Fruit fly (Drosophila melanogaster) whole organism, prepupa: ENCODE data around the gene CG33664.
A peak's percentile ranks its signal among the peaks of the same experiment; 100 is the strongest.

Experiments used
- Blimp-1 ChIP-seq: fragments of 200-800 bp; sonication (Bioruptor generic); optimal IDR thresholded peaks from 3 replicates; lab custom pipeline; 2017; ENCODE audit warnings: missing biosample characterization, missing genetic modification characterization, mild to moderate bottlenecking, moderate library complexity, missing genetic modification reagents
- CG10631 ChIP-seq: fragments of 200-800 bp; sonication (Bioruptor generic); optimal IDR thresholded peaks from 2 replicates; lab custom pipeline; 2016; ENCODE audit warnings: missing biosample characterization, missing genetic modification characterization
- CG10669 ChIP-seq: fragments of 200-800 bp; sonication (Bioruptor generic); optimal IDR thresholded peaks from 3 replicates; lab custom pipeline; 2018; ENCODE audit warnings: missing biosample characterization, mild to moderate bottlenecking, missing genetic modification characterization, moderate library complexity
- CG11294 ChIP-seq: fragments of 200-800 bp; sonication (Bioruptor generic); IDR thresholded peaks from 2 replicates; pipeline ENCODE4 v1.3.6; 2022; ENCODE audit warnings: missing biosample characterization, missing genetic modification characterization
- CG11762 ChIP-seq: fragments of 200-800 bp; sonication (Bioruptor generic); optimal IDR thresholded peaks from 3 replicates; lab custom pipeline; 2016; ENCODE audit warnings: missing biosample characterization, missing genetic modification characterization; ENCODE audit not compliant: insufficient read depth
- CG15336 ChIP-seq: fragments of 200-800 bp; sonication (Bioruptor generic); IDR thresholded peaks from 2 replicates; pipeline ENCODE4 v1.3.6; 2022; ENCODE audit warnings: missing biosample characterization, missing genetic modification characterization
- CG1621 ChIP-seq: fragments of 200-800 bp; sonication (Bioruptor generic); optimal IDR thresholded peaks from 3 replicates; lab custom pipeline; 2018; ENCODE audit warnings: missing biosample characterization, mild to moderate bottlenecking, missing genetic modification characterization
- CG16779 ChIP-seq: fragments of 200-800 bp; sonication (Bioruptor generic); optimal IDR thresholded peaks from 3 replicates; lab custom pipeline; 2017; ENCODE audit warnings: missing biosample characterization, mild to moderate bottlenecking, missing genetic modification characterization
- CG3032 ChIP-seq: fragments of 200-800 bp; optimal IDR thresholded peaks from 2 replicates; lab custom pipeline; 2019; ENCODE audit warnings: missing biosample characterization, mild to moderate bottlenecking, missing genetic modification characterization, moderate library complexity
- CG32006 ChIP-seq: fragments of 200-800 bp; sonication (Bioruptor generic); optimal IDR thresholded peaks from 3 replicates; lab custom pipeline; 2017; ENCODE audit warnings: missing biosample characterization, mild to moderate bottlenecking, missing genetic modification characterization
- CG34406 ChIP-seq: fragments of 200-800 bp; sonication (Bioruptor generic); optimal IDR thresholded peaks from 3 replicates; lab custom pipeline; 2016; ENCODE audit warnings: missing biosample characterization, missing genetic modification characterization
- CG3919 ChIP-seq: fragments of 200-800 bp; sonication (Bioruptor generic); optimal IDR thresholded peaks from 3 replicates; lab custom pipeline; 2016; ENCODE audit warnings: missing biosample characterization, missing genetic modification characterization
- CG4318 ChIP-seq: fragments of 200-800 bp; sonication (Bioruptor generic); optimal IDR thresholded peaks from 3 replicates; lab custom pipeline; 2017; ENCODE audit warnings: missing biosample characterization, mild to moderate bottlenecking, missing genetic modification characterization
- CG6163 ChIP-seq: fragments of 200-800 bp; sonication (Bioruptor generic); IDR thresholded peaks from 3 replicates; pipeline ENCODE4 v1.3.6; 2022; ENCODE audit warnings: missing biosample characterization, missing genetic modification characterization
- CG6792 ChIP-seq: fragments of 200-800 bp; sonication (Bioruptor generic); optimal IDR thresholded peaks from 3 replicates; lab custom pipeline; 2016; ENCODE audit warnings: missing biosample characterization, missing genetic modification characterization
- CG6808 ChIP-seq: fragments of 200-800 bp; sonication (Bioruptor generic); optimal IDR thresholded peaks from 3 replicates; lab custom pipeline; 2017; ENCODE audit warnings: missing biosample characterization, missing genetic modification characterization, mild to moderate bottlenecking, moderate library complexity, missing genetic modification reagents
- CG6854 ChIP-seq: fragments of 200-800 bp; sonication (Bioruptor generic); optimal IDR thresholded peaks from 2 replicates; lab custom pipeline; 2017; ENCODE audit warnings: missing biosample characterization, mild to moderate bottlenecking, missing genetic modification characterization
- CG7368 ChIP-seq: fragments of 200-800 bp; sonication (Bioruptor generic); optimal IDR thresholded peaks from 3 replicates; lab custom pipeline; 2016; ENCODE audit warnings: missing biosample characterization, missing genetic modification characterization
- CG8119 ChIP-seq: fragments of 200-800 bp; sonication (Bioruptor generic); IDR thresholded peaks from 3 replicates; pipeline ENCODE4 v1.3.6; 2022; ENCODE audit warnings: missing biosample characterization, missing genetic modification characterization
- CG8319 ChIP-seq: fragments of 200-800 bp; sonication (Bioruptor generic); optimal IDR thresholded peaks from 3 replicates; lab custom pipeline; 2016; ENCODE audit warnings: missing biosample characterization, missing genetic modification characterization
- CG8632 ChIP-seq: fragments of 200-800 bp; sonication (Bioruptor generic); optimal IDR thresholded peaks from 3 replicates; lab custom pipeline; 2016; ENCODE audit warnings: missing biosample characterization, missing genetic modification characterization
- CG9139 ChIP-seq: fragments of 200-800 bp; sonication (Bioruptor generic); optimal IDR thresholded peaks from 3 replicates; lab custom pipeline; 2017; ENCODE audit warnings: missing biosample characterization, mild to moderate bottlenecking, missing genetic modification characterization
- Eip75B ChIP-seq: fragments of 200-800 bp; sonication (Bioruptor generic); optimal IDR thresholded peaks from 3 replicates; lab custom pipeline; 2016; ENCODE audit warnings: missing biosample characterization, missing genetic modification characterization
- Eip78C ChIP-seq: fragments of 200-800 bp; sonication (Bioruptor generic); peaks from one replicate; lab custom pipeline; 2016; ENCODE audit warnings: missing biosample characterization, missing genetic modification characterization
- Eip93F ChIP-seq: fragments of 200-800 bp; sonication (Bioruptor generic); optimal IDR thresholded peaks from 2 replicates; lab custom pipeline; 2016; ENCODE audit warnings: missing biosample characterization, mild to moderate bottlenecking, missing genetic modification characterization
- Ets96B ChIP-seq: fragments of 200-800 bp; optimal IDR thresholded peaks from 2 replicates; lab custom pipeline; 2019; ENCODE audit warnings: missing biosample characterization, mild to moderate bottlenecking, missing genetic modification characterization, moderate library complexity
- Gug ChIP-seq: fragments of 200-800 bp; sonication (Bioruptor generic); IDR thresholded peaks from 2 replicates; pipeline ENCODE4 v1.3.6; 2022; ENCODE audit warnings: missing biosample characterization, missing genetic modification characterization
- Hr39 ChIP-seq: fragments of 200-800 bp; sonication (Bioruptor generic); optimal IDR thresholded peaks from 2 replicates; lab custom pipeline; 2016; ENCODE audit warnings: missing biosample characterization, missing genetic modification characterization
- Hr4 ChIP-seq: fragments of 200-800 bp; sonication (Bioruptor generic); optimal IDR thresholded peaks from 3 replicates; lab custom pipeline; 2016; ENCODE audit warnings: missing biosample characterization, missing genetic modification characterization
- Lpt ChIP-seq: fragments of 200-800 bp; sonication (Bioruptor generic); optimal IDR thresholded peaks from 3 replicates; lab custom pipeline; 2016; ENCODE audit warnings: missing biosample characterization, missing genetic modification characterization
- Met ChIP-seq: fragments of 200-800 bp; sonication (Bioruptor generic); optimal IDR thresholded peaks from 3 replicates; lab custom pipeline; 2016; ENCODE audit warnings: missing biosample characterization, missing genetic modification characterization
- OdsH ChIP-seq: fragments of 200-800 bp; sonication (Bioruptor generic); optimal IDR thresholded peaks from 3 replicates; lab custom pipeline; 2016; ENCODE audit warnings: missing biosample characterization, missing genetic modification characterization
- Sox102F ChIP-seq: fragments of 200-800 bp; sonication (Bioruptor generic); optimal IDR thresholded peaks from 2 replicates; lab custom pipeline; 2016; ENCODE audit warnings: missing biosample characterization, mild to moderate bottlenecking, missing genetic modification characterization
- Sox14 ChIP-seq: fragments of 200-800 bp; sonication (Bioruptor generic); optimal IDR thresholded peaks from 3 replicates; lab custom pipeline; 2016; ENCODE audit warnings: missing biosample characterization, missing genetic modification characterization
- achi ChIP-seq: fragments of 200-800 bp; sonication (Bioruptor generic); optimal IDR thresholded peaks from 3 replicates; lab custom pipeline; 2016; ENCODE audit warnings: missing biosample characterization, missing genetic modification characterization
- acj6 ChIP-seq: fragments of 200-800 bp; sonication (Bioruptor generic); optimal IDR thresholded peaks from 3 replicates; lab custom pipeline; 2016; ENCODE audit warnings: missing biosample characterization, missing genetic modification characterization
- cyc ChIP-seq: fragments of 200-800 bp; sonication (Bioruptor generic); optimal IDR thresholded peaks from 3 replicates; lab custom pipeline; 2016; ENCODE audit warnings: missing biosample characterization, missing genetic modification characterization
- dac ChIP-seq: fragments of 200-800 bp; sonication (Bioruptor generic); optimal IDR thresholded peaks from 2 replicates; lab custom pipeline; 2017; ENCODE audit warnings: missing biosample characterization, mild to moderate bottlenecking, missing genetic modification characterization
- dsx ChIP-seq: fragments of 200-800 bp; optimal IDR thresholded peaks from 3 replicates; lab custom pipeline; 2019; ENCODE audit warnings: missing biosample characterization, mild to moderate bottlenecking, missing genetic modification characterization, moderate library complexity; ENCODE audit not compliant: poor library complexity, severe bottlenecking
- eg ChIP-seq: fragments of 200-800 bp; sonication (Bioruptor generic); IDR thresholded peaks from 3 replicates; pipeline ENCODE4 v1.3.6; 2022; ENCODE audit warnings: missing biosample characterization, missing genetic modification characterization
- esn ChIP-seq: fragments of 200-800 bp; sonication (Bioruptor generic); optimal IDR thresholded peaks from 2 replicates; lab custom pipeline; 2016; ENCODE audit warnings: missing biosample characterization, mild to moderate bottlenecking, missing genetic modification characterization, moderate library complexity
- fd59A ChIP-seq: fragments of 200-800 bp; sonication (Bioruptor generic); optimal IDR thresholded peaks from 2 replicates; lab custom pipeline; 2017; ENCODE audit warnings: missing biosample characterization, mild to moderate bottlenecking, missing genetic modification characterization, missing genetic modification reagents
- fkh ChIP-seq: fragments of 200-800 bp; sonication (Bioruptor generic); optimal IDR thresholded peaks from 3 replicates; lab custom pipeline; 2017; ENCODE audit warnings: missing biosample characterization, mild to moderate bottlenecking, missing genetic modification characterization, moderate library complexity
- lz ChIP-seq: fragments of 200-800 bp; sonication (Bioruptor generic); optimal IDR thresholded peaks from 3 replicates; lab custom pipeline; 2016; ENCODE audit warnings: missing biosample characterization, missing genetic modification characterization
- net ChIP-seq: fragments of 200-800 bp; sonication (Bioruptor generic); optimal IDR thresholded peaks from 3 replicates; lab custom pipeline; 2016; ENCODE audit warnings: missing biosample characterization, missing genetic modification characterization
- pdm3 ChIP-seq: fragments of 200-800 bp; sonication (Bioruptor generic); optimal IDR thresholded peaks from 3 replicates; lab custom pipeline; 2016; ENCODE audit warnings: missing biosample characterization, missing genetic modification characterization
- salr ChIP-seq, 2 experiments: fragments of 200-800 bp; sonication (Bioruptor generic); optimal IDR thresholded peaks; 3 replicates each; lab custom pipeline; 2016 to 2018; ENCODE audit warnings: missing biosample characterization in 2 of 2, missing genetic modification characterization in 2 of 2, mild to moderate bottlenecking in 1 of 2
- spab ChIP-seq: fragments of 200-800 bp; sonication (Bioruptor generic); optimal IDR thresholded peaks from 2 replicates; lab custom pipeline; 2017; ENCODE audit warnings: missing biosample characterization, mild to moderate bottlenecking, missing genetic modification characterization, missing genetic modification reagents
- ss ChIP-seq, 2 experiments: fragments of 200-800 bp; sonication (Bioruptor generic); optimal IDR thresholded peaks; 2 replicates in 1 of 2; 3 replicates in 1 of 2; lab custom pipeline; 2017 to 2018; ENCODE audit warnings: mild to moderate bottlenecking in 2 of 2, missing biosample characterization in 2 of 2, missing genetic modification characterization in 2 of 2, moderate library complexity in 1 of 2
- svp ChIP-seq: fragments of 200-800 bp; sonication (Bioruptor generic); peaks from one replicate; lab custom pipeline; 2016; ENCODE audit warnings: missing biosample characterization, missing genetic modification characterization
- vri ChIP-seq: fragments of 200-800 bp; sonication (Bioruptor generic); optimal IDR thresholded peaks from 3 replicates; lab custom pipeline; 2016; ENCODE audit warnings: missing biosample characterization, mild to moderate bottlenecking, missing genetic modification characterization

The CG33664 gene

dm6 chrX:6356748-6357397 lies 27.1 kb upstream of the CG33664 start:
- TF ChIP-seq Sox102F (GFP tag; lab: Kevin White, UChicago) (no peak), dac (GFP tag; lab: Kevin White, UChicago) (peak; percentile 40), Blimp-1 (GFP tag; lab: Kevin White, UChicago) (no peak), CG6792 (GFP tag; lab: Kevin White, UChicago) (peak; percentile 48), CG8632 (GFP tag; lab: Kevin White, UChicago) (peak; percentile 32), dsx (no peak), Ets96B (tag; lab: Kevin White, UChicago) (peak; percentile 13), Sox14 (GFP tag; lab: Kevin White, UChicago) (peak; percentile 26), Eip93F (no peak), CG16779 (tag; lab: Kevin White, UChicago) (no peak), esn (peak; percentile 46), cyc (GFP tag; lab: Kevin White, UChicago) (no peak), fd59A (GFP tag; lab: Kevin White, UChicago) (no peak), CG11762 (GFP tag; lab: Kevin White, UChicago) (peak; percentile 32), Gug (peak; percentile 33; the same call in 1 of the 2 replicates), CG3919 (GFP tag; lab: Kevin White, UChicago) (peak; percentile 44), ss (GFP tag; optimal IDR thresholded peaks at IDR 0.05; lab: Kevin White, UChicago) (peak in 1 of 2 experiments; percentile 6), Eip78C (GFP tag; lab: Kevin White, UChicago) (peak; percentile 86), CG8319 (GFP tag; lab: Kevin White, UChicago) (peak; percentile 18), CG15336 (peak; percentile 73), svp (GFP tag; lab: Kevin White, UChicago) (no peak), fkh (GFP tag; lab: Kevin White, UChicago) (no peak), CG9139 (no peak), Met (no peak), CG3032 (tag; lab: Kevin White, UChicago) (no peak), Hr4 (peak; percentile 63), CG8119 (GFP tag; lab: Robert Waterston, UW) (peak; percentile 68), acj6 (GFP tag; lab: Kevin White, UChicago) (peak; percentile 43), Lpt (GFP tag; lab: Kevin White, UChicago) (peak; percentile 45), CG6854 (GFP tag; lab: Kevin White, UChicago) (no peak), pdm3 (peak; percentile 43), CG32006 (GFP tag; lab: Kevin White, UChicago) (peak; percentile 81), vri (GFP tag; lab: Kevin White, UChicago) (peak; percentile 16), CG10631 (GFP tag; lab: Kevin White, UChicago) (peak; percentile 47), spab (no peak), CG7368 (peak; percentile 24), CG6808 (no peak), OdsH (peak; percentile 55), CG10669 (GFP tag; lab: Kevin White, UChicago) (peak; percentile 10), lz (GFP tag; lab: Kevin White, UChicago) (peak; percentile 3), achi (GFP tag; lab: Kevin White, UChicago) (peak; percentile 57), Hr39 (GFP tag; lab: Kevin White, UChicago) (no peak), eg (GFP tag; lab: Robert Waterston, UW) (peak; percentile 71), CG4318 (peak; percentile 72), net (GFP tag; lab: Kevin White, UChicago) (no peak), Eip75B (no peak), CG34406 (GFP tag; lab: Kevin White, UChicago) (peak; percentile 28), salr (GFP tag; optimal IDR thresholded peaks at IDR 0.05; lab: Kevin White, UChicago) (peak in 1 of 2 experiments; percentile 41), CG1621 (tag; lab: Kevin White, UChicago) (no peak), CG11294 (0 out of 2 replicates have a peak, but pooled peaks have one; percentile 30), CG6163 (GFP tag; lab: Robert Waterston, UW) (peak; percentile 61; the same call in 1 of the 3 replicates)
